Worm (Caenorhabditis elegans) whole organism, L1 larva: ENCODE measurements around the gene C03G6.17.

Experiments
- ama-1 ChIP-seq: fragments of 150-350 bp; optimal IDR thresholded peaks from 2 replicates; lab custom pipeline; 2014
- grh-1 ChIP-seq: fragments of 200-800 bp; sonication (Bioruptor generic); IDR thresholded peaks from 2 replicates; pipeline ENCODE4 v1.3.6; 2022; ENCODE audit warnings: missing genetic modification reagents, missing genetic modification characterization, missing compliant biosample characterization
- lin-13 ChIP-seq: fragments of 150-350 bp; optimal IDR thresholded peaks from 2 replicates; lab custom pipeline; 2014; ENCODE audit warnings: missing biosample characterization, missing genetic modification reagents, missing genetic modification characterization
- mab-9 ChIP-seq: fragments of 200-800 bp; sonication (Bioruptor generic); IDR thresholded peaks from 2 replicates; pipeline ENCODE4 v1.3.6; 2022; ENCODE audit warnings: missing genetic modification reagents, missing genetic modification characterization, missing compliant biosample characterization
- nhr-76 ChIP-seq: sonication (generic microtip); optimal IDR thresholded peaks from 2 replicates; lab custom pipeline; 2017; ENCODE audit warnings: missing biosample characterization, missing genetic modification characterization
- nhr-77 ChIP-seq: fragments of 150-350 bp; optimal IDR thresholded peaks from 2 replicates; lab custom pipeline; 2014; ENCODE audit warnings: missing biosample characterization, missing genetic modification characterization
- sox-4 ChIP-seq: sonication (generic microtip); optimal IDR thresholded peaks from 2 replicates; lab custom pipeline; 2016; ENCODE audit warnings: missing genetic modification characterization, missing compliant biosample characterization
- zag-1 ChIP-seq: fragments of 150-350 bp; optimal IDR thresholded peaks from 2 replicates; lab custom pipeline; 2014; ENCODE audit warnings: missing biosample characterization, missing genetic modification characterization

- TF ChIP-seq mab-9 (GFP tag; lab: Robert Waterston, UW) (no peak), ama-1 (lab: Kevin White, UChicago) (no peak), sox-4 (no peak), nhr-77 (tag; lab: Kevin White, UChicago) (no peak), lin-13 (GFP tag; lab: Kevin White, UChicago) (no peak), grh-1 (GFP tag; lab: Robert Waterston, UW) (no peak), zag-1 (tag; lab: Kevin White, UChicago) (no peak), nhr-76 (tag; lab: Kevin White, UChicago) (no peak)
These were observed 39.0 kb downstream of the C03G6.17 start, which contains the start of the genes nhr-263 and nhr-148 for ce11 chrV:7341942-7342341.
